Fruit fly (Drosophila melanogaster) whole organism, embryonic: ENCODE results near the gene CG9782.

Source experiments
- Atf3 ChIP-seq: fragments of 200-800 bp; sonication (Bioruptor generic); optimal IDR thresholded peaks from 3 replicates; lab custom pipeline; 2016; ENCODE audit warnings: missing biosample characterization, missing genetic modification characterization
- BtbVII ChIP-seq: fragments of 200-800 bp; sonication (Bioruptor generic); optimal IDR thresholded peaks from 3 replicates; lab custom pipeline; 2017; ENCODE audit warnings: missing biosample characterization, mild to moderate bottlenecking, missing genetic modification characterization
- CG10366 ChIP-seq: fragments of 200-800 bp; sonication (Bioruptor generic); IDR thresholded peaks from 2 replicates; pipeline ENCODE4 v1.3.6; 2022; ENCODE audit warnings: missing biosample characterization, missing genetic modification characterization
- CG10431 ChIP-seq: fragments of 200-800 bp; sonication (Bioruptor generic); optimal IDR thresholded peaks from 3 replicates; lab custom pipeline; 2018; ENCODE audit warnings: missing biosample characterization, mild to moderate bottlenecking, missing genetic modification characterization
- CG10654 ChIP-seq: fragments of 200-800 bp; sonication (Bioruptor generic); optimal IDR thresholded peaks from 2 replicates; lab custom pipeline; 2016; ENCODE audit warnings: missing biosample characterization, missing genetic modification characterization
- CG13296 ChIP-seq: fragments of 200-800 bp; sonication (Bioruptor generic); optimal IDR thresholded peaks from 3 replicates; lab custom pipeline; 2018; ENCODE audit warnings: missing biosample characterization, mild to moderate bottlenecking, missing genetic modification characterization
- CG13775 ChIP-seq: fragments of 200-800 bp; sonication (Bioruptor generic); optimal IDR thresholded peaks from 3 replicates; lab custom pipeline; 2017; ENCODE audit warnings: missing biosample characterization, mild to moderate bottlenecking, missing genetic modification characterization
- CG14667 ChIP-seq: fragments of 200-800 bp; sonication (Bioruptor generic); IDR thresholded peaks from 2 replicates; pipeline ENCODE4 v1.3.6; 2022; ENCODE audit warnings: missing biosample characterization, missing genetic modification characterization
- CG18619 ChIP-seq: fragments of 200-800 bp; sonication (Bioruptor generic); optimal IDR thresholded peaks from 3 replicates; lab custom pipeline; 2017; ENCODE audit warnings: missing biosample characterization, mild to moderate bottlenecking, missing genetic modification characterization
- CG31224 ChIP-seq: fragments of 200-800 bp; sonication (Bioruptor generic); IDR thresholded peaks from 2 replicates; pipeline ENCODE4 v1.3.6; 2022; ENCODE audit warnings: missing biosample characterization, missing genetic modification characterization
- CG31388 ChIP-seq: fragments of 200-800 bp; sonication (Bioruptor generic); optimal IDR thresholded peaks from 2 replicates; lab custom pipeline; 2016; ENCODE audit warnings: missing biosample characterization, missing genetic modification characterization
- CG32532 ChIP-seq: fragments of 200-800 bp; sonication (Bioruptor generic); IDR thresholded peaks from 2 replicates; pipeline ENCODE4 v1.3.6; 2022; ENCODE audit warnings: missing biosample characterization, missing genetic modification characterization
- CG3726 ChIP-seq: fragments of 200-800 bp; sonication (Bioruptor generic); IDR thresholded peaks from 3 replicates; pipeline ENCODE4, ENCODE4 v1.3.6; 2022; ENCODE audit warnings: missing biosample characterization, missing genetic modification characterization
- CG3847 ChIP-seq: fragments of 200-800 bp; sonication (Bioruptor generic); IDR thresholded peaks from 2 replicates; pipeline ENCODE4 v1.3.6; 2022; ENCODE audit warnings: missing biosample characterization, missing genetic modification characterization
- CG43689 ChIP-seq: fragments of 200-800 bp; sonication (Bioruptor generic); IDR thresholded peaks from 2 replicates; pipeline ENCODE4 v1.3.6; 2022; ENCODE audit warnings: missing biosample characterization, missing genetic modification characterization
- CG4424 ChIP-seq: fragments of 200-800 bp; sonication (Bioruptor generic); optimal IDR thresholded peaks from 3 replicates; lab custom pipeline; 2016; ENCODE audit warnings: missing biosample characterization, missing genetic modification characterization
- CG5245 ChIP-seq: fragments of 200-800 bp; sonication (Bioruptor generic); optimal IDR thresholded peaks from 3 replicates; lab custom pipeline; 2016; ENCODE audit warnings: missing biosample characterization, missing genetic modification characterization
- CG7786 ChIP-seq: fragments of 200-800 bp; sonication (Bioruptor generic); optimal IDR thresholded peaks from 2 replicates; lab custom pipeline; 2016; ENCODE audit warnings: missing biosample characterization, missing genetic modification characterization
- CG8290 ChIP-seq, 3 experiments: fragments of 200-800 bp; sonication (Bioruptor generic); optimal IDR thresholded peaks; 2 replicates each; lab custom pipeline; 2016 to 2019; ENCODE audit warnings: missing biosample characterization in 3 of 3, missing genetic modification characterization in 3 of 3, mild to moderate bottlenecking in 2 of 3, moderate library complexity in 1 of 3
- CG9215 ChIP-seq: fragments of 200-800 bp; sonication (Bioruptor generic); IDR thresholded peaks from 2 replicates; pipeline ENCODE4 v1.3.6; 2022; ENCODE audit warnings: missing biosample characterization, missing genetic modification characterization
- CG9609 ChIP-seq: fragments of 200-800 bp; sonication (Bioruptor generic); optimal IDR thresholded peaks from 3 replicates; lab custom pipeline; 2016; ENCODE audit warnings: missing biosample characterization, missing genetic modification characterization
- CHES-1-like ChIP-seq: fragments of 200-800 bp; sonication (Bioruptor generic); optimal IDR thresholded peaks from 2 replicates; lab custom pipeline; 2016; ENCODE audit warnings: missing biosample characterization, missing genetic modification characterization
- Dp ChIP-seq: fragments of 200-800 bp; sonication (Bioruptor generic); optimal IDR thresholded peaks from 2 replicates; lab custom pipeline; 2018; ENCODE audit warnings: missing biosample characterization, mild to moderate bottlenecking, missing genetic modification characterization, moderate library complexity
- Hand ChIP-seq: fragments of 200-800 bp; sonication (Bioruptor generic); optimal IDR thresholded peaks from 2 replicates; lab custom pipeline; 2017; ENCODE audit warnings: mild to moderate bottlenecking, missing biosample characterization, missing genetic modification reagents, missing genetic modification characterization
- HmgZ ChIP-seq: fragments of 200-800 bp; sonication (Bioruptor generic); optimal IDR thresholded peaks from 2 replicates; lab custom pipeline; 2018; ENCODE audit warnings: missing biosample characterization, mild to moderate bottlenecking, missing genetic modification characterization
- Hsf ChIP-seq: fragments of 200-800 bp; sonication (Bioruptor generic); optimal IDR thresholded peaks from 3 replicates; lab custom pipeline; 2016; ENCODE audit warnings: missing biosample characterization, missing genetic modification characterization
- MBD-R2 ChIP-seq: fragments of 200-800 bp; sonication (Bioruptor generic); IDR thresholded peaks from 2 replicates; pipeline ENCODE4 v1.3.6; 2022; ENCODE audit warnings: missing biosample characterization, missing genetic modification characterization
- Nf-YC ChIP-seq: fragments of 200-800 bp; optimal IDR thresholded peaks from 3 replicates; lab custom pipeline; 2019; ENCODE audit warnings: missing biosample characterization, mild to moderate bottlenecking, missing genetic modification characterization, moderate library complexity
- PHDP ChIP-seq: fragments of 200-800 bp; sonication (Bioruptor generic); optimal IDR thresholded peaks from 3 replicates; lab custom pipeline; 2018; ENCODE audit warnings: missing biosample characterization, mild to moderate bottlenecking, missing genetic modification characterization, moderate library complexity
- Sin3A ChIP-seq: fragments of >200 bp; optimal IDR thresholded peaks from 2 replicates; lab custom pipeline; 2018
- Stat92E ChIP-seq, 3 experiments: fragments of >200 bp in 2 of 3; fragments of 200-800 bp in 1 of 3; sonication (Bioruptor generic) in 1 of 3; optimal IDR thresholded peaks; 2 replicates each; lab custom pipeline; 2017 to 2019; ENCODE audit warnings: missing biosample characterization in 3 of 3, missing genetic modification characterization in 3 of 3, mild to moderate bottlenecking in 1 of 3, moderate library complexity in 1 of 3
- YL-1 ChIP-seq: fragments of 200-800 bp; sonication (Bioruptor generic); optimal IDR thresholded peaks from 3 replicates; lab custom pipeline; 2017; ENCODE audit warnings: missing biosample characterization, mild to moderate bottlenecking, missing genetic modification characterization
- btn ChIP-seq: fragments of 200-800 bp; sonication (Bioruptor generic); optimal IDR thresholded peaks from 2 replicates; lab custom pipeline; 2016; ENCODE audit warnings: missing biosample characterization, missing genetic modification characterization
- cwo ChIP-seq: fragments of 200-800 bp; sonication (Bioruptor generic); optimal IDR thresholded peaks from 3 replicates; lab custom pipeline; 2017; ENCODE audit warnings: missing biosample characterization, missing genetic modification characterization, mild to moderate bottlenecking, moderate library complexity, missing genetic modification reagents
- dysf ChIP-seq: fragments of 200-800 bp; sonication (Bioruptor generic); IDR thresholded peaks from 3 replicates; pipeline ENCODE4 v1.3.6; 2022; ENCODE audit warnings: missing biosample characterization, missing genetic modification characterization
- ems ChIP-seq: fragments of 200-800 bp; sonication (Bioruptor generic); optimal IDR thresholded peaks from 3 replicates; lab custom pipeline; 2016; ENCODE audit warnings: missing biosample characterization, missing genetic modification characterization
- gem ChIP-seq: fragments of 200-800 bp; sonication (Bioruptor generic); optimal IDR thresholded peaks from 2 replicates; lab custom pipeline; 2019; ENCODE audit warnings: missing biosample characterization, mild to moderate bottlenecking, missing genetic modification characterization, moderate library complexity
- hkb ChIP-seq, 2 experiments: fragments of 200-800 bp in 1 of 2; fragments of >200 bp in 1 of 2; sonication (Bioruptor generic) in 1 of 2; IDR thresholded peaks in 1 of 2; optimal IDR thresholded peaks in 1 of 2; 2 replicates each; pipeline versions ENCODE4 v1.3.6 to Lab custom; 2017 to 2022; ENCODE audit warnings: missing biosample characterization in 1 of 2, missing genetic modification characterization in 1 of 2
- lilli ChIP-seq: fragments of 200-800 bp; sonication (Bioruptor generic); optimal IDR thresholded peaks from 3 replicates; lab custom pipeline; 2016; ENCODE audit warnings: missing biosample characterization, missing genetic modification characterization
- mirr ChIP-seq: fragments of 200-800 bp; sonication (Bioruptor generic); optimal IDR thresholded peaks from 3 replicates; lab custom pipeline; 2018; ENCODE audit warnings: missing biosample characterization, mild to moderate bottlenecking, missing genetic modification characterization
- nom ChIP-seq: fragments of 200-800 bp; sonication (Bioruptor generic); optimal IDR thresholded peaks from 2 replicates; lab custom pipeline; 2017; ENCODE audit warnings: missing biosample characterization, missing genetic modification characterization, mild to moderate bottlenecking, moderate library complexity, missing genetic modification reagents
- oc ChIP-seq: fragments of 200-800 bp; sonication (Bioruptor generic); optimal IDR thresholded peaks from 2 replicates; lab custom pipeline; 2018; ENCODE audit warnings: missing biosample characterization, mild to moderate bottlenecking, missing genetic modification characterization, moderate library complexity
- onecut ChIP-seq: fragments of 200-800 bp; sonication (Bioruptor generic); IDR thresholded peaks from 2 replicates; pipeline ENCODE4 v1.3.6; 2022; ENCODE audit warnings: missing biosample characterization, missing genetic modification characterization
- org-1 ChIP-seq: fragments of 200-800 bp; sonication (Bioruptor generic); optimal IDR thresholded peaks from 2 replicates; lab custom pipeline; 2017; ENCODE audit warnings: missing biosample characterization, missing genetic modification characterization
- pho ChIP-seq: fragments of 200-800 bp; sonication (Bioruptor generic); optimal IDR thresholded peaks from 2 replicates; lab custom pipeline; 2016; ENCODE audit warnings: missing biosample characterization, missing genetic modification characterization
- sens ChIP-seq: fragments of 200-800 bp; sonication (Bioruptor generic); peaks from one replicate; lab custom pipeline; 2016; ENCODE audit warnings: missing biosample characterization, missing genetic modification characterization
- so ChIP-seq: fragments of 200-800 bp; sonication (Bioruptor generic); IDR thresholded peaks from 3 replicates; pipeline ENCODE4 v1.3.6; 2022; ENCODE audit warnings: missing biosample characterization, missing genetic modification characterization
- tgo ChIP-seq: fragments of 200-800 bp; sonication (Bioruptor generic); IDR thresholded peaks from 3 replicates; pipeline ENCODE4 v1.3.6; 2022; ENCODE audit warnings: missing biosample characterization, missing genetic modification characterization
- tio ChIP-seq: fragments of 200-800 bp; sonication (Bioruptor generic); optimal IDR thresholded peaks from 2 replicates; lab custom pipeline; 2017; ENCODE audit warnings: missing biosample characterization, missing genetic modification characterization, inconsistent platforms
- ttk ChIP-seq: fragments of 200-800 bp; sonication (Bioruptor generic); IDR thresholded peaks from 2 replicates; pipeline ENCODE4 v2.1.2; 2022; ENCODE audit warnings: missing biosample characterization, missing genetic modification characterization
- vvl ChIP-seq: fragments of 200-800 bp; sonication (Bioruptor generic); IDR thresholded peaks from 2 replicates; pipeline ENCODE4 v1.3.6; 2022; ENCODE audit warnings: missing biosample characterization, missing genetic modification characterization
- yki ChIP-seq: fragments of >200 bp; optimal IDR thresholded peaks from 3 replicates; lab custom pipeline; 2018

Gene CG9782

DNA sequence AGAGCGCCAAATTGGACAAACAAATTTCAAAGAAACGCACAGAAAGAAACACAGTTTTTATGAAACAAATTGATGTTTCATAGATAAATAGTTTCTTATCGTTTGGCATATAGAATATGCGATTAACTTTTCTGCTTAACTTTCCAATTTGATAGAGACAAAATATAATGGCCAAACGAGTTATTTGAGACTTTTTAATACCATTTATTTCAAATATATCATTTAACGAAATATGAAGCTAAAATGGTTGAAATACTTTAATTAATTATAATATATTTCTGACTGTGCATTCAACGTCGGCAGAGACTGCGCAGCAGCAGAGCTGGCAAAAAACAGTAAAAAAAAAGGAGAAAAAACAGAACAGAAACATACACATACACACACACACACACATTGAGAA, 35.8 kb downstream of the CG9782 start (continued):
- TF ChIP-seq CG31224 (no peak), Hand (GFP tag; lab: Kevin White, UChicago) (peak; percentile 36), CG3847 (GFP tag; lab: Robert Waterston, UW) (no peak), hkb (optimal IDR thresholded peaks at IDR 0.05; lab: Kevin White, UChicago) (no peak), hkb (GFP tag; IDR thresholded peaks at IDR 0.05; lab: Robert Waterston, UW) (peak; percentile 45), CG32532 (peak; percentile 55; the same call in 1 of the 2 replicates), nom (GFP tag; lab: Kevin White, UChicago) (no peak), Atf3 (GFP tag; lab: Kevin White, UChicago) (no peak), lilli (peak; percentile 12), CG14667 (GFP tag; lab: Robert Waterston, UW) (no peak), sens (GFP tag; lab: Kevin White, UChicago) (peak; percentile 61), CG5245 (GFP tag; lab: Kevin White, UChicago) (no peak), tio (GFP tag; lab: Kevin White, UChicago) (no peak), ttk (GFP tag; lab: Robert Waterston, UW) (no peak), so (GFP tag; lab: Robert Waterston, UW) (no peak), gem (tag; lab: Kevin White, UChicago) (peak; percentile 49), CG10366 (GFP tag; lab: Robert Waterston, UW) (no peak), CG10431 (GFP tag; lab: Kevin White, UChicago) (no peak), Stat92E (GFP tag; optimal IDR thresholded peaks at IDR 0.05; lab: Kevin White, UChicago) (no peak), Hsf (GFP tag; lab: Kevin White, UChicago) (peak; percentile 2), cwo (GFP tag; lab: Kevin White, UChicago) (peak; percentile 19), Nf-YC (tag; lab: Kevin White, UChicago) (no peak), CG9215 (no peak), dysf (GFP tag; lab: Robert Waterston, UW) (peak; percentile 52; the same call in 2 of the 3 replicates), MBD-R2 (GFP tag; lab: Robert Waterston, UW) (no peak), Dp (no peak), CG43689 (no peak), vvl (0 out of 2 replicates have a peak, but pooled peaks have one; percentile 13), CHES-1-like (no peak), CG31388 (no peak), org-1 (GFP tag; lab: Kevin White, UChicago) (no peak), ems (GFP tag; lab: Kevin White, UChicago) (no peak), btn (GFP tag; lab: Kevin White, UChicago) (no peak), HmgZ (tag; lab: Kevin White, UChicago) (no peak), tgo (GFP tag; lab: Robert Waterston, UW) (no peak), CG10654 (GFP tag; lab: Kevin White, UChicago) (no peak), BtbVII (GFP tag; lab: Kevin White, UChicago) (peak; percentile 1), onecut (GFP tag; lab: Robert Waterston, UW) (no peak), Sin3A (lab: Kevin White, UChicago) (no peak), CG8290 (GFP tag; optimal IDR thresholded peaks at IDR 0.05; lab: Kevin White, UChicago) (no peak), CG8290 (tag; optimal IDR thresholded peaks at IDR 0.05; lab: Kevin White, UChicago) (no peak), YL-1 (GFP tag; lab: Kevin White, UChicago) (no peak), CG13775 (GFP tag; lab: Kevin White, UChicago) (no peak), CG7786 (no peak), CG18619 (GFP tag; lab: Kevin White, UChicago) (peak; percentile 28), oc (tag; lab: Kevin White, UChicago) (no peak), pho (GFP tag; lab: Kevin White, UChicago) (no peak), CG13296 (GFP tag; lab: Kevin White, UChicago) (peak; percentile 5), CG3726 (GFP tag; lab: Robert Waterston, UW) (no peak), yki (lab: Kevin White, UChicago) (no peak), CG4424 (GFP tag; lab: Kevin White, UChicago) (no peak), CG9609 (GFP tag; lab: Kevin White, UChicago) (no peak), PHDP (tag; lab: Kevin White, UChicago) (peak; percentile 6), mirr (GFP tag; lab: Kevin White, UChicago) (no peak)
